Worm (Caenorhabditis elegans) whole organism, mixed stage, embryonic: ENCODE measurements around the gene folt-3.

Source experiments
- M03D4.4 ChIP-seq: sonication (generic microtip); optimal IDR thresholded peaks from 2 replicates; lab custom pipeline; 2017; ENCODE audit warnings: mild to moderate bottlenecking, missing genetic modification characterization, missing compliant biosample characterization
- bed-3 ChIP-seq: fragments of 200-800 bp; sonication (Bioruptor generic); optimal IDR thresholded peaks from 3 replicates; lab custom pipeline; 2018; ENCODE audit warnings: mild to moderate bottlenecking, missing genetic modification characterization, moderate library complexity, missing compliant biosample characterization
- blmp-1 ChIP-seq: fragments of 150-350 bp; optimal IDR thresholded peaks from 2 replicates; lab custom pipeline; 2014; ENCODE audit warnings: missing biosample characterization, missing genetic modification characterization
- ceh-43 ChIP-seq: fragments of 200-800 bp; sonication (Bioruptor generic); optimal IDR thresholded peaks from 2 replicates; lab custom pipeline; 2018; ENCODE audit warnings: mild to moderate bottlenecking, missing genetic modification characterization, moderate library complexity, missing compliant biosample characterization
- ceh-83 ChIP-seq: fragments of 200-800 bp; sonication (Bioruptor generic); optimal IDR thresholded peaks from 2 replicates; lab custom pipeline; 2018; ENCODE audit warnings: mild to moderate bottlenecking, missing genetic modification characterization, missing compliant biosample characterization
- ces-1 ChIP-seq: fragments of 150-350 bp; optimal IDR thresholded peaks from 2 replicates; lab custom pipeline; 2014; ENCODE audit warnings: missing biosample characterization, missing genetic modification reagents, missing genetic modification characterization
- cnd-1 ChIP-seq: fragments of 200-800 bp; sonication (Bioruptor generic); optimal IDR thresholded peaks from 2 replicates; lab custom pipeline; 2018; ENCODE audit warnings: mild to moderate bottlenecking, missing genetic modification characterization, missing compliant biosample characterization
- drap-1 ChIP-seq: fragments of 200-800 bp; sonication (Bioruptor generic); optimal IDR thresholded peaks from 3 replicates; lab custom pipeline; 2018; ENCODE audit warnings: mild to moderate bottlenecking, missing genetic modification characterization, missing compliant biosample characterization
- elt-1 ChIP-seq: sonication (generic microtip); optimal IDR thresholded peaks from 2 replicates; lab custom pipeline; 2017; ENCODE audit warnings: missing genetic modification characterization, mild to moderate bottlenecking, missing compliant biosample characterization, antibody characterized with exemption, moderate library complexity, borderline replicate concordance; ENCODE audit not compliant: insufficient read depth
- elt-3 ChIP-seq: fragments of 150-350 bp; optimal IDR thresholded peaks from 2 replicates; lab custom pipeline; 2014; ENCODE audit warnings: missing biosample characterization, missing genetic modification characterization
- hlh-1 ChIP-seq: fragments of 150-350 bp; optimal IDR thresholded peaks from 2 replicates; lab custom pipeline; 2014; ENCODE audit warnings: missing biosample characterization, missing genetic modification reagents, missing genetic modification characterization
- lin-13 ChIP-seq: fragments of 150-350 bp; optimal IDR thresholded peaks from 2 replicates; lab custom pipeline; 2014; ENCODE audit warnings: missing biosample characterization, missing genetic modification characterization
- lin-32 ChIP-seq: fragments of 200-800 bp; sonication (Bioruptor generic); optimal IDR thresholded peaks from 2 replicates; lab custom pipeline; 2018; ENCODE audit warnings: mild to moderate bottlenecking, missing genetic modification characterization, missing compliant biosample characterization
- lsy-2 ChIP-seq: fragments of 150-350 bp; optimal IDR thresholded peaks from 2 replicates; lab custom pipeline; 2014; ENCODE audit warnings: missing biosample characterization, missing genetic modification characterization
- mab-5 ChIP-seq: fragments of 150-350 bp; optimal IDR thresholded peaks from 2 replicates; lab custom pipeline; 2014; ENCODE audit warnings: missing biosample characterization, missing genetic modification characterization
- mep-1 ChIP-seq: fragments of 150-350 bp; optimal IDR thresholded peaks from 2 replicates; lab custom pipeline; 2017; ENCODE audit warnings: missing biosample characterization, missing genetic modification reagents, missing genetic modification characterization, inconsistent platforms
- mls-2 ChIP-seq: sonication (generic microtip); optimal IDR thresholded peaks from 2 replicates; lab custom pipeline; 2016; ENCODE audit warnings: mild to moderate bottlenecking, missing genetic modification characterization, moderate library complexity, missing compliant biosample characterization
- nhr-12 ChIP-seq: fragments of 150-350 bp; optimal IDR thresholded peaks from 2 replicates; lab custom pipeline; 2014; ENCODE audit warnings: missing biosample characterization, missing genetic modification characterization
- nhr-2 ChIP-seq: fragments of 150-350 bp; optimal IDR thresholded peaks from 2 replicates; lab custom pipeline; 2014; ENCODE audit warnings: missing biosample characterization, missing genetic modification characterization
- nhr-237 ChIP-seq: fragments of 150-350 bp; optimal IDR thresholded peaks from 2 replicates; lab custom pipeline; 2014; ENCODE audit warnings: missing biosample characterization, missing genetic modification characterization
- nhr-28 ChIP-seq: fragments of 150-350 bp; optimal IDR thresholded peaks from 2 replicates; lab custom pipeline; 2014; ENCODE audit warnings: missing biosample characterization, missing genetic modification characterization
- nhr-76 ChIP-seq: sonication (generic microtip); optimal IDR thresholded peaks from 2 replicates; lab custom pipeline; 2017; ENCODE audit warnings: missing biosample characterization, missing genetic modification characterization
- pha-4 ChIP-seq: fragments of 150-350 bp; optimal IDR thresholded peaks from 2 replicates; lab custom pipeline; 2018; ENCODE audit warnings: missing biosample characterization, missing genetic modification reagents, missing genetic modification characterization
- sem-2 ChIP-seq: fragments of 200-800 bp; sonication (Bioruptor generic); optimal IDR thresholded peaks from 2 replicates; lab custom pipeline; 2018; ENCODE audit warnings: mild to moderate bottlenecking, missing genetic modification characterization, missing compliant biosample characterization
- snpc-4 ChIP-seq: fragments of 150-350 bp; optimal IDR thresholded peaks from 2 replicates; lab custom pipeline; 2014; ENCODE audit warnings: missing biosample characterization, missing genetic modification characterization
- sptf-1 ChIP-seq: sonication (generic microtip); optimal IDR thresholded peaks from 2 replicates; lab custom pipeline; 2017; ENCODE audit warnings: mild to moderate bottlenecking, missing genetic modification characterization, moderate library complexity, missing compliant biosample characterization
- tbx-8 ChIP-seq: fragments of 200-800 bp; sonication (Bioruptor generic); optimal IDR thresholded peaks from 2 replicates; lab custom pipeline; 2018; ENCODE audit warnings: mild to moderate bottlenecking, missing genetic modification characterization, moderate library complexity, missing compliant biosample characterization
- unc-120 ChIP-seq: sonication (generic microtip); optimal IDR thresholded peaks from 2 replicates; lab custom pipeline; 2017; ENCODE audit warnings: missing genetic modification characterization, missing compliant biosample characterization; ENCODE audit not compliant: poor library complexity, severe bottlenecking
- unc-39 ChIP-seq: fragments of 150-350 bp; optimal IDR thresholded peaks from 2 replicates; lab custom pipeline; 2014; ENCODE audit warnings: missing biosample characterization, missing genetic modification characterization
- zip-8 ChIP-seq: fragments of 150-350 bp; optimal IDR thresholded peaks from 2 replicates; lab custom pipeline; 2014; ENCODE audit warnings: missing biosample characterization, missing genetic modification characterization
- ztf-11 ChIP-seq: fragments of 150-350 bp; optimal IDR thresholded peaks from 2 replicates; lab custom pipeline; 2014; ENCODE audit warnings: missing biosample characterization, missing genetic modification characterization

The folt-3 gene

ce11 chrV:7634657-7635056 lies 25.1 kb upstream of the folt-3 start, which contains the start of gene srd-31:
Gene srd-31 (minus strand): TSS chrV:7634757.
- TF ChIP-seq drap-1 = no peak
- TF ChIP-seq nhr-2 (tag; lab: Kevin White, UChicago) = no peak
- TF ChIP-seq nhr-237 (tag; lab: Kevin White, UChicago) = no peak
- no peak for TF ChIP-seq bed-3 (GFP tag; lab: Kevin White, UChicago)
- TF ChIP-seq nhr-28 = no peak
- no peak for TF ChIP-seq lin-32 (GFP tag; lab: Kevin White, UChicago)
- TF ChIP-seq blmp-1 (tag; lab: Kevin White, UChicago) = no peak
- no peak for TF ChIP-seq elt-3 (tag; lab: Kevin White, UChicago)
- no peak for TF ChIP-seq ces-1 (GFP tag; lab: Kevin White, UChicago)
- TF ChIP-seq nhr-76 (tag; lab: Kevin White, UChicago) = no peak
- TF ChIP-seq unc-39 (tag; lab: Kevin White, UChicago) = no peak
- TF ChIP-seq sptf-1 = no peak
- TF ChIP-seq, all 35 proteins: peak for 0

ce11 chrV:7631732-7632131 lies 22.2 kb upstream of the folt-3 start, which contains the start of gene srd-25:
Gene srd-25 (plus strand): TSS chrV:7632032.
- no peak for TF ChIP-seq drap-1
- no peak for TF ChIP-seq elt-3 (tag; lab: Kevin White, UChicago)
- TF ChIP-seq lsy-2 (tag; lab: Kevin White, UChicago) = no peak
- no peak for TF ChIP-seq mab-5
- no peak for TF ChIP-seq M03D4.4 (tag; lab: Kevin White, UChicago)
- no peak for TF ChIP-seq snpc-4
- TF ChIP-seq nhr-76 (tag; lab: Kevin White, UChicago) = no peak
- TF ChIP-seq ceh-43 (GFP tag; lab: Kevin White, UChicago) = no peak
- no peak for TF ChIP-seq sem-2
- no peak for TF ChIP-seq hlh-1
- no peak for TF ChIP-seq unc-39 (tag; lab: Kevin White, UChicago)
- no peak for TF ChIP-seq lin-13 (tag; lab: Kevin White, UChicago)
- no peak for TF ChIP-seq ces-1 (GFP tag; lab: Kevin White, UChicago)
- no peak for TF ChIP-seq nhr-12
- TF ChIP-seq ztf-11 (tag; lab: Kevin White, UChicago) = no peak
- no peak for TF ChIP-seq tbx-8 (GFP tag; lab: Kevin White, UChicago)
- no peak for TF ChIP-seq pha-4
- TF ChIP-seq, all 35 proteins: peak for 0

- TF ChIP-seq ceh-83 = no peak
- TF ChIP-seq elt-3 (tag; lab: Kevin White, UChicago) = no peak
- TF ChIP-seq sptf-1 = no peak
- no peak for TF ChIP-seq cnd-1 (tag; lab: Kevin White, UChicago)
- no peak for TF ChIP-seq mls-2 (tag; lab: Kevin White, UChicago)
- no peak for TF ChIP-seq unc-120
- no peak for TF ChIP-seq ceh-43 (GFP tag; lab: Kevin White, UChicago)
- TF ChIP-seq mep-1 = no peak
- no peak for TF ChIP-seq bed-3 (GFP tag; lab: Kevin White, UChicago)
- no peak for TF ChIP-seq ces-1 (GFP tag; lab: Kevin White, UChicago)
- TF ChIP-seq ztf-11 (tag; lab: Kevin White, UChicago) = no peak
- no peak for TF ChIP-seq nhr-237 (tag; lab: Kevin White, UChicago)
- no peak for TF ChIP-seq zip-8 (tag; lab: Kevin White, UChicago)
- no peak for TF ChIP-seq lin-32 (GFP tag; lab: Kevin White, UChicago)
Observed at ce11 chrV:7629504-7629903, 20.0 kb upstream of the folt-3 start, which contains the start of gene srd-30. Gene srd-30 (plus strand): TSS chrV:7629804.

- no peak for TF ChIP-seq pha-4
- no peak for TF ChIP-seq mls-2 (tag; lab: Kevin White, UChicago)
- no peak for TF ChIP-seq tbx-8 (GFP tag; lab: Kevin White, UChicago)
- TF ChIP-seq ceh-83 = no peak
- TF ChIP-seq lin-32 (GFP tag; lab: Kevin White, UChicago) = no peak
- no peak for TF ChIP-seq lsy-2 (tag; lab: Kevin White, UChicago)
- no peak for TF ChIP-seq unc-39 (tag; lab: Kevin White, UChicago)
- no peak for TF ChIP-seq elt-1 (tag; lab: Kevin White, UChicago)
- no peak for TF ChIP-seq hlh-1
- no peak for TF ChIP-seq lin-13 (tag; lab: Kevin White, UChicago)
- no peak for TF ChIP-seq zip-8 (tag; lab: Kevin White, UChicago)
- TF ChIP-seq mab-5 = no peak
- no peak for TF ChIP-seq sem-2
- no peak for TF ChIP-seq ztf-11 (tag; lab: Kevin White, UChicago)
- no peak for TF ChIP-seq blmp-1 (tag; lab: Kevin White, UChicago)
- TF ChIP-seq, all 35 proteins: peak for 0
Observed at ce11 chrV:7626550-7626949, 17.0 kb upstream of the folt-3 start, which contains the start of gene F07C4.6. Gene F07C4.6 (plus strand): TSS chrV:7626850.
